Fruit fly (Drosophila melanogaster): ENCODE measurements around the gene Ge-1.

DNA sequence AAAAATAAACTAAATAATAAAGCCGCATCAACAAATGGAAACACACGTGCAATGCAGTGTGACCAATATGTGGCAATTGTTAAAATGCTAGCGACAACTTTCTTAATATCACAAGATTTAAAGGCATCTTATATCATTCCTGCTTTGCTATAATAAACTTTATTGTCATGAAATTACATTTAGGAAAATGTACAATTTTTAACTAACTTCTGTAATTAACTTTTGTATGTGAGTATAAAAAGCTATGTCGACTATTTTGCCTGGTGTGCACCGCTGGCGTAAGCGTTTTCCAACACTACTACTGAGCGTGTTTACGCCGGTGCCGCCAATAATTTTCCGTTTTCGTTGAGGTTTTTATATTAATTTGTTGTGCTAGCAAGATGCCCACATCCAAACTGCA is 22.8 kb upstream of the Ge-1 start, which contains the start of the genes Csl4 and Nup160:
- TF ChIP-seq psq (optimal IDR thresholded peaks at IDR 0.05) (no peak), Dll (optimal IDR thresholded peaks at IDR 0.05) (no peak), pan (optimal IDR thresholded peaks at IDR 0.05) (no peak)

Measured in whole organism.